Worm (Caenorhabditis elegans): Measurements from ENCODE around the gene Y39H10B.3.
A peak's percentile ranks its signal among the peaks of the same experiment; 100 is the strongest.

Y39H10B.3 gene

DNA sequence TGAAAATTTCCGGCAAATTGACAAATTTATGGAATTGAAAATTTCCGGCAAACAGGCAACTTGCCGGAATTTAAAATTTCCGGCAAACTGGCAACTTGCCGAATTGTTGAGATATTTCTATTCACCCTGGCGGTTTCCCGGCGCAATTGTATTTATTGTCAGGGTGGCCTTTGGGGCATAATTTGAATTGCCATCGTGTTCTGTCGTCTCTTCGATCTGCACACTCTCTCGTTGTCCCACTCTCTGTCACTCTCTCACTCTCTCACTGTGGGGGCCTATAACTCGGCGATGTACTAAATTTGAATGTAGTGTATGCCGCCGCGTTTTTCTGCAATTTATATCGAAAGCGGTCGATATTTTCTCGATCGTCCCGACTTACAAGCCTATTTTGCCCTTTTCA, 32.4 kb downstream of the Y39H10B.3 start:
- peak; percentile 1 for TF ChIP-seq mep-1 (tag; optimal IDR thresholded peaks at IDR 0.05)
- peak; percentile 26 to 61 for TF ChIP-seq efl-1 (optimal IDR thresholded peaks at IDR 0.05)
- TF ChIP-seq efl-1 (GFP tag; optimal IDR thresholded peaks at IDR 0.05 in 1 of 2): peak in 1 of 2 experiments; percentile 91
- TF ChIP-seq dsc-1 (tag; optimal IDR thresholded peaks at IDR 0.05): peak; percentile 3
- peak; percentile 12 for TF ChIP-seq nhr-85 (tag)
- no peak for TF ChIP-seq nhr-11 (tag; optimal IDR thresholded peaks at IDR 0.05)
- peak; percentile 16 for TF ChIP-seq snu-23 (GFP tag; optimal IDR thresholded peaks at IDR 0.05)
- no peak for TF ChIP-seq vab-15 (tag; optimal IDR thresholded peaks at IDR 0.05)
- TF ChIP-seq lin-35 (GFP tag; optimal IDR thresholded peaks at IDR 0.05): peak in 1 of 2 experiments; percentile 6
- no peak for TF ChIP-seq nhr-19 (GFP tag; conservative IDR thresholded peaks at IDR 0.05)
- TF ChIP-seq swsn-7 (tag; optimal IDR thresholded peaks at IDR 0.05): peak; percentile 13
- TF ChIP-seq pax-3 (tag; optimal IDR thresholded peaks at IDR 0.05): no peak
- no peak for TF ChIP-seq zag-1 (tag; optimal IDR thresholded peaks at IDR 0.05)
- peak; percentile 9 for TF ChIP-seq nhr-71 (tag; optimal IDR thresholded peaks at IDR 0.05)
- TF ChIP-seq lin-14 (GFP tag; optimal IDR thresholded peaks at IDR 0.05): peak; percentile 21

DNA sequence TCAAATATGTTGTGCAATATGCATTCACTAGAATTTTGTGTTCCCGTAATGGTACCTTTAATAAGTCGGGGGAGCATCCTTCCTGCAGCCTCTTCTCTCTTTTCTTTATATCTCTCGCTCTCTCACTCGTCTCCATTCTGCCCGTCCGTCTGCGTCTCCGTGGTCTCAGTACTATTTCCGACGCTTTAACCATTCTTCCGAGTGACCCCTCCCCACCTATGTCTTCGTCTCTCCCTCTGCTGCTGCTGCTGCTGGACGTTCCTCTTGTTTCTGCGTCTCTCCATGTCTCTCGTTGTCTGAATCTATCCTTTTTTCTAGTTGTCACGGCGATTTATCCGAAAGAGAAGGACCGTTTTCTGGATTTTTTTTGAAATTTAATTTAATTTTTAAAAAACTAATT, 33.3 kb downstream of the Y39H10B.3 start:
- TF ChIP-seq jun-1 (tag; optimal IDR thresholded peaks at IDR 0.05): peak; percentile 34
- TF ChIP-seq vab-15 (tag; optimal IDR thresholded peaks at IDR 0.05): no peak
- peak; percentile 84 for TF ChIP-seq nhr-20 (tag; optimal IDR thresholded peaks at IDR 0.05)
- TF ChIP-seq ceh-82 (tag; optimal IDR thresholded peaks at IDR 0.05): peak in 2 of 3 experiments; percentile 49 to 66
- TF ChIP-seq nhr-237 (tag; optimal IDR thresholded peaks at IDR 0.05): no peak
- TF ChIP-seq C16A3.4 (tag; optimal IDR thresholded peaks at IDR 0.05): no peak
- no peak for TF ChIP-seq pag-3 (tag; optimal IDR thresholded peaks at IDR 0.05; ENCODE audit: borderline replicate concordance, insufficient read depth)
- no peak for TF ChIP-seq nhr-84 (tag; optimal IDR thresholded peaks at IDR 0.05)
- TF ChIP-seq nhr-28 (tag; optimal IDR thresholded peaks at IDR 0.05): no peak
- TF ChIP-seq ceh-90 (tag; optimal IDR thresholded peaks at IDR 0.05): no peak
- no peak for TF ChIP-seq pqm-1 (tag; optimal IDR thresholded peaks at IDR 0.05)
- TF ChIP-seq egl-27 (tag; optimal IDR thresholded peaks at IDR 0.05): no peak
- TF ChIP-seq fkh-8 (tag; optimal IDR thresholded peaks at IDR 0.05): peak; percentile 25
- TF ChIP-seq unc-62 (GFP tag; optimal IDR thresholded peaks at IDR 0.05): no peak
- no peak for TF ChIP-seq blmp-1 (tag; optimal IDR thresholded peaks at IDR 0.05)
- TF ChIP-seq hpl-2 (GFP tag; optimal IDR thresholded peaks at IDR 0.05): no peak
- no peak for TF ChIP-seq unc-30 (tag; optimal IDR thresholded peaks at IDR 0.05)
- no peak for TF ChIP-seq Y116A8C.19 (tag; optimal IDR thresholded peaks at IDR 0.05; ENCODE audit: borderline replicate concordance)
- no peak for TF ChIP-seq lin-15B (tag; optimal IDR thresholded peaks at IDR 0.05)
- TF ChIP-seq skn-1 (tag; optimal IDR thresholded peaks at IDR 0.05): peak; percentile 72
- no peak for TF ChIP-seq unc-130 (tag; optimal IDR thresholded peaks at IDR 0.05)
- peak in 1 of 2 experiments; percentile 62 for TF ChIP-seq mdl-1 (tag; optimal IDR thresholded peaks at IDR 0.05)
- peak; percentile 64 for TF ChIP-seq fos-1 (tag; optimal IDR thresholded peaks at IDR 0.05)
- TF ChIP-seq aha-1 (tag; optimal IDR thresholded peaks at IDR 0.05): no peak
- TF ChIP-seq elt-3 (tag; optimal IDR thresholded peaks at IDR 0.05): peak in 1 of 6 experiments; percentile 7
- no peak for TF ChIP-seq zag-1 (tag; optimal IDR thresholded peaks at IDR 0.05)
- TF ChIP-seq swsn-7 (tag; optimal IDR thresholded peaks at IDR 0.05): peak; percentile 86
- peak; percentile 53 for TF ChIP-seq nhr-90 (tag; optimal IDR thresholded peaks at IDR 0.05; ENCODE audit: poor library complexity)
- TF ChIP-seq snu-23 (GFP tag; optimal IDR thresholded peaks at IDR 0.05): peak; percentile 86
- peak; percentile 66 for TF ChIP-seq xbp-1 (tag; optimal IDR thresholded peaks at IDR 0.05)
- no peak for TF ChIP-seq aly-2 (tag; optimal IDR thresholded peaks at IDR 0.05)
- TF ChIP-seq ztf-4 (tag; optimal IDR thresholded peaks at IDR 0.05): no peak
- TF ChIP-seq rnt-1 (tag; optimal IDR thresholded peaks at IDR 0.05): peak; percentile 79
- peak; percentile 66 for TF ChIP-seq egl-13 (tag; optimal IDR thresholded peaks at IDR 0.05)
- peak; percentile 80 for TF ChIP-seq nhr-47 (tag; optimal IDR thresholded peaks at IDR 0.05)
- TF ChIP-seq tbx-2 (tag; optimal IDR thresholded peaks at IDR 0.05): peak; percentile 80
- TF ChIP-seq C34B4.2 (tag; optimal IDR thresholded peaks at IDR 0.05): no peak
- no peak for TF ChIP-seq sup-37 (GFP tag; optimal IDR thresholded peaks at IDR 0.05)
- no peak for TF ChIP-seq ceh-63 (GFP tag; optimal IDR thresholded peaks at IDR 0.05)
- TF ChIP-seq dpl-1 (GFP tag; optimal IDR thresholded peaks at IDR 0.05): peak; percentile 15 to 40 (median 38)
- no peak for TF ChIP-seq mab-9 (GFP tag; IDR thresholded peaks at IDR 0.05)

All from whole organism, L1 larva.